Fruit fly (Drosophila melanogaster) whole organism, prepupa: Measurements from ENCODE around the gene CG32373.

ENCODE experiments used
- CG10669 ChIP-seq: fragments of 200-800 bp; sonication (Bioruptor generic); optimal IDR thresholded peaks from 3 replicates; lab custom pipeline; 2018; ENCODE audit warnings: missing biosample characterization, mild to moderate bottlenecking, missing genetic modification characterization, moderate library complexity
- CG11294 ChIP-seq: fragments of 200-800 bp; sonication (Bioruptor generic); IDR thresholded peaks from 2 replicates; pipeline ENCODE4 v1.3.6; 2022; ENCODE audit warnings: missing biosample characterization, missing genetic modification characterization
- CG11902 ChIP-seq: fragments of 200-800 bp; sonication (Bioruptor generic); optimal IDR thresholded peaks from 3 replicates; lab custom pipeline; 2016; ENCODE audit warnings: missing biosample characterization, missing genetic modification characterization
- CG15336 ChIP-seq: fragments of 200-800 bp; sonication (Bioruptor generic); IDR thresholded peaks from 2 replicates; pipeline ENCODE4 v1.3.6; 2022; ENCODE audit warnings: missing biosample characterization, missing genetic modification characterization
- CG1621 ChIP-seq: fragments of 200-800 bp; sonication (Bioruptor generic); optimal IDR thresholded peaks from 3 replicates; lab custom pipeline; 2018; ENCODE audit warnings: missing biosample characterization, mild to moderate bottlenecking, missing genetic modification characterization
- CG16779 ChIP-seq: fragments of 200-800 bp; sonication (Bioruptor generic); optimal IDR thresholded peaks from 3 replicates; lab custom pipeline; 2017; ENCODE audit warnings: missing biosample characterization, mild to moderate bottlenecking, missing genetic modification characterization
- CG3919 ChIP-seq: fragments of 200-800 bp; sonication (Bioruptor generic); optimal IDR thresholded peaks from 3 replicates; lab custom pipeline; 2016; ENCODE audit warnings: missing biosample characterization, missing genetic modification characterization
- CG6163 ChIP-seq: fragments of 200-800 bp; sonication (Bioruptor generic); IDR thresholded peaks from 3 replicates; pipeline ENCODE4 v1.3.6; 2022; ENCODE audit warnings: missing biosample characterization, missing genetic modification characterization
- CG6276 ChIP-seq: fragments of 200-800 bp; sonication (Bioruptor generic); optimal IDR thresholded peaks from 2 replicates; lab custom pipeline; 2017; ENCODE audit warnings: missing biosample characterization, mild to moderate bottlenecking, missing genetic modification characterization
- CG6792 ChIP-seq: fragments of 200-800 bp; sonication (Bioruptor generic); optimal IDR thresholded peaks from 3 replicates; lab custom pipeline; 2016; ENCODE audit warnings: missing biosample characterization, missing genetic modification characterization
- CG6808 ChIP-seq: fragments of 200-800 bp; sonication (Bioruptor generic); optimal IDR thresholded peaks from 3 replicates; lab custom pipeline; 2017; ENCODE audit warnings: missing biosample characterization, missing genetic modification characterization, mild to moderate bottlenecking, moderate library complexity, missing genetic modification reagents
- CG6854 ChIP-seq: fragments of 200-800 bp; sonication (Bioruptor generic); optimal IDR thresholded peaks from 2 replicates; lab custom pipeline; 2017; ENCODE audit warnings: missing biosample characterization, mild to moderate bottlenecking, missing genetic modification characterization
- CG7368 ChIP-seq: fragments of 200-800 bp; sonication (Bioruptor generic); optimal IDR thresholded peaks from 3 replicates; lab custom pipeline; 2016; ENCODE audit warnings: missing biosample characterization, missing genetic modification characterization
- CG8119 ChIP-seq: fragments of 200-800 bp; sonication (Bioruptor generic); IDR thresholded peaks from 3 replicates; pipeline ENCODE4 v1.3.6; 2022; ENCODE audit warnings: missing biosample characterization, missing genetic modification characterization
- CG8319 ChIP-seq: fragments of 200-800 bp; sonication (Bioruptor generic); optimal IDR thresholded peaks from 3 replicates; lab custom pipeline; 2016; ENCODE audit warnings: missing biosample characterization, missing genetic modification characterization
- Eip78C ChIP-seq: fragments of 200-800 bp; sonication (Bioruptor generic); peaks from one replicate; lab custom pipeline; 2016; ENCODE audit warnings: missing biosample characterization, missing genetic modification characterization
- Eip93F ChIP-seq: fragments of 200-800 bp; sonication (Bioruptor generic); optimal IDR thresholded peaks from 2 replicates; lab custom pipeline; 2016; ENCODE audit warnings: missing biosample characterization, mild to moderate bottlenecking, missing genetic modification characterization
- Ets21C ChIP-seq: fragments of 200-800 bp; sonication (Bioruptor generic); optimal IDR thresholded peaks from 3 replicates; lab custom pipeline; 2016; ENCODE audit warnings: missing biosample characterization, missing genetic modification characterization
- Gug ChIP-seq: fragments of 200-800 bp; sonication (Bioruptor generic); IDR thresholded peaks from 2 replicates; pipeline ENCODE4 v1.3.6; 2022; ENCODE audit warnings: missing biosample characterization, missing genetic modification characterization
- Hr38 ChIP-seq: sonication (Bioruptor generic); optimal IDR thresholded peaks from 2 replicates; lab custom pipeline; 2016; ENCODE audit warnings: missing biosample characterization, missing genetic modification characterization
- Hr4 ChIP-seq: fragments of 200-800 bp; sonication (Bioruptor generic); optimal IDR thresholded peaks from 3 replicates; lab custom pipeline; 2016; ENCODE audit warnings: missing biosample characterization, missing genetic modification characterization
- Lpt ChIP-seq: fragments of 200-800 bp; sonication (Bioruptor generic); optimal IDR thresholded peaks from 3 replicates; lab custom pipeline; 2016; ENCODE audit warnings: missing biosample characterization, missing genetic modification characterization
- Met ChIP-seq: fragments of 200-800 bp; sonication (Bioruptor generic); optimal IDR thresholded peaks from 3 replicates; lab custom pipeline; 2016; ENCODE audit warnings: missing biosample characterization, missing genetic modification characterization
- OdsH ChIP-seq: fragments of 200-800 bp; sonication (Bioruptor generic); optimal IDR thresholded peaks from 3 replicates; lab custom pipeline; 2016; ENCODE audit warnings: missing biosample characterization, missing genetic modification characterization
- Sox14 ChIP-seq: fragments of 200-800 bp; sonication (Bioruptor generic); optimal IDR thresholded peaks from 3 replicates; lab custom pipeline; 2016; ENCODE audit warnings: missing biosample characterization, missing genetic modification characterization
- eg ChIP-seq: fragments of 200-800 bp; sonication (Bioruptor generic); IDR thresholded peaks from 3 replicates; pipeline ENCODE4 v1.3.6; 2022; ENCODE audit warnings: missing biosample characterization, missing genetic modification characterization
- fd59A ChIP-seq: fragments of 200-800 bp; sonication (Bioruptor generic); optimal IDR thresholded peaks from 2 replicates; lab custom pipeline; 2017; ENCODE audit warnings: missing biosample characterization, mild to moderate bottlenecking, missing genetic modification characterization, missing genetic modification reagents
- fkh ChIP-seq: fragments of 200-800 bp; sonication (Bioruptor generic); optimal IDR thresholded peaks from 3 replicates; lab custom pipeline; 2017; ENCODE audit warnings: missing biosample characterization, mild to moderate bottlenecking, missing genetic modification characterization, moderate library complexity
- pdm3 ChIP-seq: fragments of 200-800 bp; sonication (Bioruptor generic); optimal IDR thresholded peaks from 3 replicates; lab custom pipeline; 2016; ENCODE audit warnings: missing biosample characterization, missing genetic modification characterization
- ss ChIP-seq, 2 experiments: fragments of 200-800 bp; sonication (Bioruptor generic); optimal IDR thresholded peaks; 2 replicates in 1 of 2; 3 replicates in 1 of 2; lab custom pipeline; 2017 to 2018; ENCODE audit warnings: mild to moderate bottlenecking in 2 of 2, missing biosample characterization in 2 of 2, missing genetic modification characterization in 2 of 2, moderate library complexity in 1 of 2
- svp ChIP-seq: fragments of 200-800 bp; sonication (Bioruptor generic); peaks from one replicate; lab custom pipeline; 2016; ENCODE audit warnings: missing biosample characterization, missing genetic modification characterization
- vri ChIP-seq: fragments of 200-800 bp; sonication (Bioruptor generic); optimal IDR thresholded peaks from 3 replicates; lab custom pipeline; 2016; ENCODE audit warnings: missing biosample characterization, mild to moderate bottlenecking, missing genetic modification characterization

Gene CG32373

dm6 chr3L:7783383-7783782, 133.0 kb downstream of the CG32373 start (continued):
- TF ChIP-seq CG1621 (no peak), CG8319 (GFP tag; lab: Kevin White, UChicago) (peak; percentile 28), OdsH (GFP tag; lab: Kevin White, UChicago) (peak; percentile 68), svp (peak; percentile 90), eg (GFP tag; lab: Robert Waterston, UW) (no peak), fkh (GFP tag; lab: Kevin White, UChicago) (no peak), Sox14 (peak; percentile 62), Hr4 (GFP tag; lab: Kevin White, UChicago) (peak; percentile 68), fd59A (no peak), Met (GFP tag; lab: Kevin White, UChicago) (peak; percentile 78), pdm3 (peak; percentile 66), CG15336 (GFP tag; lab: Robert Waterston, UW) (peak; percentile 76), CG6808 (GFP tag; lab: Kevin White, UChicago) (no peak), CG10669 (GFP tag; lab: Kevin White, UChicago) (no peak), Eip93F (GFP tag; lab: Kevin White, UChicago) (no peak), CG7368 (GFP tag; lab: Kevin White, UChicago) (no peak)
- TF ChIP-seq, all 60 proteins: peak for 35

DNA sequence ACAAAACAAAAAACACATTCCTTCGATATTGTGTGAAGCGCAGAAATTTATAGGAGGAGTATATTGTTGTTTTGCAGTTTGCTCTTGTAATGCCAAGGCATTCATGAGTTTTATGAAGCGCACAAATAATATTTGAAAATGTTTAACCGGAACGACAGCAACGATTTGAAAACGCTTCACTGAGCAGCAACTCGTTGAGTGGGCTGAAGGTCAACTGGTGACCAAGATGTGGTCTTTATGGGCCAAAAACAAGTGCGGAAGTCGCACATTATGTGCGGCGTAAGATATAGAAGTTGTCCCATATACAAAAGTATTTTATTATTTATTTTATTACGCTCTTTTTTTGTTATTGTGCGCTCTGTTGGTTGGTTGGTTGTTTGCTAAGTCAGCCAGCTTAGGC, 135.9 kb downstream of the CG32373 start:
- TF ChIP-seq CG6854 (no peak), fkh (GFP tag; lab: Kevin White, UChicago) (peak; percentile 10)

dm6 chr3L:7786989-7787388, 136.6 kb downstream of the CG32373 start:
- TF ChIP-seq OdsH (GFP tag; lab: Kevin White, UChicago) (no peak), CG11294 (GFP tag; lab: Robert Waterston, UW) (no peak), CG6792 (GFP tag; lab: Kevin White, UChicago) (no peak), CG6854 (no peak), Eip93F (GFP tag; lab: Kevin White, UChicago) (no peak), CG6276 (GFP tag; lab: Kevin White, UChicago) (no peak), eg (GFP tag; lab: Robert Waterston, UW) (no peak), CG3919 (no peak), Hr38 (GFP tag; lab: Kevin White, UChicago) (no peak), Lpt (GFP tag; lab: Kevin White, UChicago) (no peak), ss (GFP tag; optimal IDR thresholded peaks at IDR 0.05; lab: Kevin White, UChicago) (no peak), fkh (GFP tag; lab: Kevin White, UChicago) (no peak), CG6808 (GFP tag; lab: Kevin White, UChicago) (no peak)

DNA sequence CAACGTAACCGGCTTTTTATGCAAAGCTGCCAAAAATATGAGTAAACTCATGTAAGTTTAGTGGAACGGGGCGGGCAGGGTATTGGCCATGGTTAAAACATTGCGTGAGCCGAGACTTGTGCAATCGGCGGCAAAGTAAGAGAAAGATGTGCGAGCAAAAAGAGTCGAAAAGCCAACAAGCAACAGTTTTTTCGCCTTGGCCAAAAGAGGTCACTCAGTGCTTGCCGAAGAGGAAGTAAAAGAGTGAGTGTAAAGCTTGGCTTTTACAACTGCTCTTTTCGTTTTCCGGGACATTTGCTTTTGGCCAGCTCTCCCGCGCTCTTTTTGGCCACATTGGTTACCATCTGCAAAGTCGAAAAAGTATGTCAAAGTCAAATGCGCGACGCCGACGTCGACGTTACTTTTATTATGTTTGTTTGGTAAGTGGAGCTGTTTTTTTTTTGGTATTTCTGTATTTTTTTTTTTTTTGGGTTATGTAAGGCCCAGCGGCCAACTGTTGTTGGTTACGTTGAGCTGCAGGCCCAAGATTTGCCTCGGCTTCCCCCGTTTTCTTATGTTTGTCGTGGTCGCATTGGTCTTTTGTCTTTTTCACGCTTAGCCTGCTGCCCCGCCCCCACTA, 137.5 kb downstream of the CG32373 start:
- TF ChIP-seq CG8119 (GFP tag; lab: Robert Waterston, UW) (peak; percentile 23; the same call in 1 of the 3 replicates), CG6163 (GFP tag; lab: Robert Waterston, UW) (peak; percentile 31; the same call in 1 of the 3 replicates), CG16779 (no peak), vri (peak; percentile 41), CG11902 (GFP tag; lab: Kevin White, UChicago) (no peak), eg (GFP tag; lab: Robert Waterston, UW) (peak; percentile 41; the same call in 1 of the 3 replicates), Ets21C (GFP tag; lab: Kevin White, UChicago) (no peak), Hr38 (GFP tag; lab: Kevin White, UChicago) (no peak), Eip78C (GFP tag; lab: Kevin White, UChicago) (peak; percentile 3), svp (no peak), Gug (GFP tag; lab: Robert Waterston, UW) (no peak)

DNA sequence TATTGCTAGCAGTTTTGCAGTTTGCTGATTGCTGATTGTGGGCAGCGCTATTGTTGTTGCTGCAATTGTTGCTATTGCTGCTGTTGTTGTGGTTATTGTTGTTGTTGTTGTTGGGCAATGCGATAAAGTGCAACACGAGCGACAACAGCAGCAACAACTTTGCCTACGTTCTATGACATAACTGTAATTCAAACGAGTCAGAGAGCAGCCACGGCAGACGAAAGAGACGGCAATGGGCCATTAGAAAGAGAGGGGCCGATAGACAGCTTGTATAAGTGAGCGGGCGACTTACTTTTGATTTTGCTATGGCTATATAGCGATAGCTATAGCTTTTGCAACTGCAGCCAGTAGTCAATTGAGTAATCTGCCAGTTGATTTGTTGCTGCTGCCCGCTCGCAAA, 139.9 kb downstream of the CG32373 start:
- TF ChIP-seq CG15336 (GFP tag; lab: Robert Waterston, UW) = peak; percentile 36; the same call in 1 of the 2 replicates
- TF ChIP-seq eg (GFP tag; lab: Robert Waterston, UW) = peak; percentile 31; the same call in 1 of the 3 replicates
- TF ChIP-seq CG6792 (GFP tag; lab: Kevin White, UChicago) = no peak
- TF ChIP-seq, all 60 proteins: peak for 2
